Worm (Caenorhabditis elegans): Measurements from ENCODE around the gene cbs-2.
"Not testable (repeated sequence)": the region's sequence is repeated elsewhere in the genome, so short reads cannot be mapped to it uniquely, and the experiment has no call there.

Gene cbs-2

ce11 chrII:2232429-2232828 is 9.1 kb upstream of the cbs-2 start, which contains the start of gene F54A3.6:
TSS of gene F54A3.6 (minus strand) at chrII:2232470.
- TF ChIP-seq hmg-1.1 (GFP tag; IDR thresholded peaks at IDR 0.05) (0 out of 2 replicates have a peak, but pooled peaks have one; percentile 32), lin-38 (GFP tag; IDR thresholded peaks at IDR 0.05) (0 out of 2 replicates have a peak, but pooled peaks have one; percentile 12), lsy-2 (tag; optimal IDR thresholded peaks at IDR 0.05) (peak; percentile 41 to 80), D1046.2 (GFP tag; IDR thresholded peaks at IDR 0.05) (peak; percentile 97)

- TF ChIP-seq aha-1 (tag) (peak; percentile 92), unc-62 (GFP tag; optimal IDR thresholded peaks at IDR 0.05 in 1 of 2) (peak in 1 of 2 experiments; percentile 7), unc-62 (tag; optimal IDR thresholded peaks at IDR 0.05) (no peak), tra-1 (GFP tag; IDR thresholded peaks at IDR 0.05) (no peak)
Observed at ce11 chrII:2230368-2230767, 7.0 kb upstream of the cbs-2 start.

ce11 chrII:2225608-2226007 is 2.2 kb upstream of the cbs-2 start, which contains the start of gene F54A3.5:
TSS of gene F54A3.5 (minus strand) at chrII:2225708.
- TF ChIP-seq dve-1 (tag; optimal IDR thresholded peaks at IDR 0.05; ENCODE audit: insufficient read depth) (no peak), cey-2 (tag; optimal IDR thresholded peaks at IDR 0.05; ENCODE audit: borderline replicate concordance, insufficient read depth) (no peak), dpl-1 (GFP tag; optimal IDR thresholded peaks at IDR 0.05) (no peak), ztf-11 (tag; optimal IDR thresholded peaks at IDR 0.05) (no peak), nhr-102 (tag; optimal IDR thresholded peaks at IDR 0.05) (no peak), php-3 (GFP tag; IDR thresholded peaks at IDR 0.05) (no peak), skn-1 (tag; optimal IDR thresholded peaks at IDR 0.05) (no peak), egl-27 (tag; optimal IDR thresholded peaks at IDR 0.05) (no peak), hlh-30 (tag; optimal IDR thresholded peaks at IDR 0.05; ENCODE audit: insufficient read depth) (no peak), arid-1 (GFP tag; conservative IDR thresholded peaks at IDR 0.05) (no peak), nhr-111 (GFP tag; optimal IDR thresholded peaks at IDR 0.05) (no peak), aha-1 (tag) (no peak), lim-7 (GFP tag; IDR thresholded peaks at IDR 0.05) (no peak), F49E8.2 (tag; optimal IDR thresholded peaks at IDR 0.05; ENCODE audit: borderline replicate concordance) (no peak)

DNA sequence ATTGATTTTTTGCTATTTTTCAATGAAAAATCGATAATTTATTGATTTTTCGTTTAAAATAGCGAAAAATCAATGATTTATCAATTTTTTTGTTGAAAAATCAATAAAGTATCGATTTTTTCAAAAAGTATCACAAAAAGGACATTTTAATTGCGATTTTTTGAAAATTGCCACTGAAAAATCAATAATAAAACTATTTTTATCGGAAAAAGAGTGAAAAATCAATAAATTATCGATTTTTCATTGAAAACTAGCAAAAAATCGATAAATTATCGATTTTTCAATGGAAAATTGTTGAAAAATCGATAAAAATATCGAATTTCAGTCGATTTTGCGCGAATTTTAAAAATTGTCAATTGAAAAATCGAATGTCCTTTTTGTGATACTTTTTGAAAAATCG is 1.5 kb upstream of the cbs-2 start:
- TF ChIP-seq unc-62 (GFP tag; optimal IDR thresholded peaks at IDR 0.05 in 1 of 2) (peak in 1 of 2 experiments; percentile 27), ceh-28 (tag; optimal IDR thresholded peaks at IDR 0.05) (peak; percentile 60)
- not testable (repeated sequence) for TF ChIP-seq unc-62 (tag; optimal IDR thresholded peaks at IDR 0.05)

DNA sequence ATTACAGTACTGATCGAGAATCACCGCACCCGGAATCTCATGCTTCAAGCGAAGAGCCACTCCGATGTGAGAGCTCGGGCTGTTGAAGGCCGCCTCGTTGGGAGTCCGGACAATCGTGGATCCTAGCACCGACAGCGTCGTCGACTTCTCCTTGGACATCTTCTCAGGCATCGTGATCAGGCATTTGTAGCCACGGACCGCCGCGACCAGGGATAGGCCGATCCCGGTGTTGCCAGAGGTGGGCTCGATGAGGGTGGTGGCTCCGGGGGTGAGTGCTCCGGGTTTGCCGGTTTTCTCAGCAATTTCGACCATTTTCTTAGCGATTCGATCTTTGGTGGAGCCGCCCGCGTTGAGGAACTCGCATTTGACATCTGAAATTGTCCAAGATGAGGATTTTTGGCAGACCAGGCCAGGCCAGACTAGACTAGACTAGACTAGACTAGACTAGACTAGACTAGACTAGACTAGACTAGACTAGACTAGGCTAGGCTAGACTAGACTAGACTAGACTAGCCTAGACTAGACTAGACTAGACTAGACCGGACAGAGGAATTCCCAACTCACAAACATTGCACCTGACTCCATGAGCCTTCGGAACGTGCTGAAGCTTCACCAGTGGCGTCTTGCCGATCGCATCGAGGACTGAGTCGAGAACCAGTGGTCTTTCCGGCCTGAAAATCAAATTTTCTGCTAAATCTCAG is 2.0 kb downstream of the cbs-2 start:
- no peak for TF ChIP-seq nhr-6 (tag; optimal IDR thresholded peaks at IDR 0.05)
- TF ChIP-seq nhr-10 (tag; optimal IDR thresholded peaks at IDR 0.05): no peak
- no peak for TF ChIP-seq lin-39 (tag; optimal IDR thresholded peaks at IDR 0.05)
- TF ChIP-seq pha-4 (GFP tag; IDR thresholded peaks at IDR 0.05): no peak
- no peak for TF ChIP-seq pha-4 (tag; optimal IDR thresholded peaks at IDR 0.05)
- no peak for TF ChIP-seq tag-97 (GFP tag; IDR thresholded peaks at IDR 0.05)
- TF ChIP-seq zfp-2 (tag; optimal IDR thresholded peaks at IDR 0.05): no peak
- TF ChIP-seq F44E2.7 (GFP tag; IDR thresholded peaks at IDR 0.05): no peak
- TF ChIP-seq ama-1 (optimal IDR thresholded peaks at IDR 0.05): no peak
- no peak for TF ChIP-seq skn-1 (tag; optimal IDR thresholded peaks at IDR 0.05)
- peak; percentile 89 for TF ChIP-seq lin-13 (GFP tag; optimal IDR thresholded peaks at IDR 0.05)
- TF ChIP-seq sdz-12 (GFP tag; optimal IDR thresholded peaks at IDR 0.05): no peak
- no peak for TF ChIP-seq madf-5 (GFP tag; IDR thresholded peaks at IDR 0.05)
- peak; percentile 88 for TF ChIP-seq set-16 (GFP tag; IDR thresholded peaks at IDR 0.05)
- TF ChIP-seq nhr-28 (tag; optimal IDR thresholded peaks at IDR 0.05): peak; percentile 93
- TF ChIP-seq ztf-7 (tag; optimal IDR thresholded peaks at IDR 0.05): no peak
- TF ChIP-seq unc-39 (tag; optimal IDR thresholded peaks at IDR 0.05): no peak
